Fruit fly (Drosophila melanogaster) S2 (cell line): ENCODE results near the gene CG1090.

Source experiments
- CG8478 ChIP-seq: fragments of >200 bp; optimal IDR thresholded peaks from 2 replicates; lab custom pipeline; 2018
- CTCF ChIP-seq, 2 experiments: fragments of >200 bp; optimal IDR thresholded peaks; 2 replicates each; lab custom pipeline; 2018

dm6 chr3R:4340174-4340573 lies 19.5 kb upstream of the CG1090 start:
- TF ChIP-seq CG8478 (lab: Kevin White, UChicago) (no peak), CTCF (optimal IDR thresholded peaks at IDR 0.05; lab: Kevin White, UChicago) (no peak)
